Fruit fly (Drosophila melanogaster) whole organism, wandering third instar larva: Measurements from ENCODE around the gene CG15594.

Source experiments
- CG32264 ChIP-seq: fragments of 200-800 bp; sonication (Bioruptor generic); optimal IDR thresholded peaks from 2 replicates; lab custom pipeline; 2016; ENCODE audit warnings: missing biosample characterization, missing genetic modification characterization
- GATAd ChIP-seq: sonication (Bioruptor generic); optimal IDR thresholded peaks from 2 replicates; lab custom pipeline; 2016; ENCODE audit warnings: missing biosample characterization, missing genetic modification characterization
- Hr78 ChIP-seq: fragments of >200 bp; optimal IDR thresholded peaks from 2 replicates; lab custom pipeline; 2017; ENCODE audit warnings: missing biosample characterization, missing genetic modification characterization
- Vsx2 ChIP-seq: fragments of 200-300, 225-300 bp; sonication (Bioruptor generic); optimal IDR thresholded peaks from 2 replicates; lab custom pipeline; 2018; ENCODE audit warnings: missing biosample characterization, missing genetic modification characterization; ENCODE audit not compliant: partially characterized antibody
- h ChIP-seq: fragments of 200-800 bp; sonication (Bioruptor generic); optimal IDR thresholded peaks from 3 replicates; lab custom pipeline; 2016; ENCODE audit warnings: missing biosample characterization, mild to moderate bottlenecking, missing genetic modification characterization
- jim ChIP-seq: fragments of 175-275, 200-325 bp; sonication (Bioruptor generic); optimal IDR thresholded peaks from 2 replicates; lab custom pipeline; 2016; ENCODE audit warnings: missing biosample characterization, mild to moderate bottlenecking, missing genetic modification characterization
- tai ChIP-seq: sonication (Bioruptor generic); optimal IDR thresholded peaks from 2 replicates; lab custom pipeline; 2016; ENCODE audit warnings: missing biosample characterization, missing genetic modification characterization
- woc ChIP-seq: sonication (Bioruptor generic); optimal IDR thresholded peaks from 2 replicates; lab custom pipeline; 2016; ENCODE audit warnings: missing biosample characterization, mild to moderate bottlenecking, missing genetic modification characterization

- TF ChIP-seq tai (GFP tag; lab: Kevin White, UChicago) (no peak), GATAd (GFP tag; lab: Kevin White, UChicago) (no peak), CG32264 (GFP tag; lab: Kevin White, UChicago) (no peak), Vsx2 (GFP tag; lab: Kevin White, UChicago) (no peak), Hr78 (GFP tag; lab: Kevin White, UChicago) (no peak), woc (no peak), jim (GFP tag; lab: Kevin White, UChicago) (no peak), h (no peak)
Observed at dm6 chr3R:6303738-6304137, 16.2 kb downstream of the CG15594 start, which contains the start of gene CG46396.
